Worm (Caenorhabditis elegans): ENCODE data around the gene F47B8.10.

DNA sequence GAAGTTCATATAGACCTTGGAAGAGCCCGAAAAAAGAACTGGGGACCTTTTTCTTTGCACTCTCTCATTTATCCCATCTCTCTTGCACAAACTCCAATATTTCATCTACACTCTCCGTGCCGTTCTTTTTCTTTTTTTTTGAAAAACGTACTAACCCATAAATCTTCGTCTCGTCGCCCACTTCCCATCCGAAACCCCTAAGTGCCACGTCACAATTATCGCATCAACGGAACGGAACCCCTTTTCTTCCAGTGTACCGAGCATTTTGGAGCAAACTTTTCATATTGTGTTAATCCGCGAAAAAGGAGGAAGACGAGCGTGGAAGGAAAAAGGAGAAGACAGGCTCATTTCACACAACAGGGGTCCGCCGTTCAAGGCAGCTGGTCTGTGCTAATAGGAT lies 27.6 kb downstream of the F47B8.10 start:
- TF ChIP-seq zag-1 (tag; optimal IDR thresholded peaks at IDR 0.05) (peak; percentile 4), skn-1 (tag; optimal IDR thresholded peaks at IDR 0.05) (no peak), alr-1 (tag; optimal IDR thresholded peaks at IDR 0.05) (no peak), snpc-4 (tag; optimal IDR thresholded peaks at IDR 0.05) (no peak), unc-39 (tag; optimal IDR thresholded peaks at IDR 0.05) (no peak), nhr-237 (tag; optimal IDR thresholded peaks at IDR 0.05) (no peak), egl-27 (tag; optimal IDR thresholded peaks at IDR 0.05) (no peak), C34F6.9 (tag; optimal IDR thresholded peaks at IDR 0.05) (no peak), nhr-23 (tag; optimal IDR thresholded peaks at IDR 0.05) (no peak), ZK546.5 (tag; optimal IDR thresholded peaks at IDR 0.05) (no peak)
